Worm (Caenorhabditis elegans) whole organism, midembryonic: Measurements from ENCODE around the gene H20J04.4.

Experiments
- cog-1 ChIP-seq: sonication (generic microtip); optimal IDR thresholded peaks from 2 replicates; lab custom pipeline; 2016; ENCODE audit warnings: missing genetic modification characterization, missing compliant biosample characterization
- flt-1 ChIP-seq: fragments of 200-800 bp; sonication (Bioruptor generic); IDR thresholded peaks from 2 replicates; pipeline ENCODE4 v1.3.6; 2022; ENCODE audit warnings: missing genetic modification characterization, missing compliant biosample characterization
- klf-2 ChIP-seq: fragments of 200-800 bp; sonication (Bioruptor generic); conservative IDR thresholded peaks from 2 replicates; pipeline ENCODE4 v1.3.6; 2022; ENCODE audit warnings: missing genetic modification reagents, missing genetic modification characterization, missing compliant biosample characterization
- med-1 ChIP-seq: sonication (generic microtip); optimal IDR thresholded peaks from 2 replicates; lab custom pipeline; 2017; ENCODE audit warnings: missing genetic modification characterization, mild to moderate bottlenecking, missing compliant biosample characterization, antibody characterized with exemption, missing genetic modification reagents; ENCODE audit not compliant: insufficient read depth
- tab-1 ChIP-seq: fragments of 200-800 bp; sonication (Bioruptor generic); IDR thresholded peaks from 2 replicates; pipeline ENCODE4 v1.3.6; 2022; ENCODE audit warnings: missing genetic modification characterization, missing compliant biosample characterization
- ztf-23 ChIP-seq: fragments of 200-800 bp; sonication (Bioruptor generic); IDR thresholded peaks from 2 replicates; pipeline ENCODE4 v1.3.6; 2022; ENCODE audit warnings: missing genetic modification reagents, missing genetic modification characterization, missing compliant biosample characterization
- ztf-29 ChIP-seq: fragments of 200-800 bp; sonication (Bioruptor generic); IDR thresholded peaks from 2 replicates; pipeline ENCODE4 v1.3.6; 2022; ENCODE audit warnings: missing genetic modification reagents, missing genetic modification characterization, missing compliant biosample characterization

ce11 chrII:4288111-4288510 lies 40.7 kb upstream of the H20J04.4 start, which contains the start of gene C01F1.6:
- TF ChIP-seq ztf-23 (GFP tag; lab: Robert Waterston, UW): no peak
- no peak for TF ChIP-seq ztf-29 (GFP tag; lab: Robert Waterston, UW)
- TF ChIP-seq tab-1: no peak
- no peak for TF ChIP-seq klf-2 (GFP tag; lab: Robert Waterston, UW)
- no peak for TF ChIP-seq med-1 (GFP tag; lab: Kevin White, UChicago)
- no peak for TF ChIP-seq cog-1
- TF ChIP-seq flt-1 (GFP tag; lab: Robert Waterston, UW): no peak
